Worm (Caenorhabditis elegans) whole organism, L4 larva: Measurements from ENCODE around the gene srx-58.

ENCODE experiments used
- F44E2.7 ChIP-seq: fragments of 200-800 bp; sonication (Bioruptor generic); IDR thresholded peaks from 2 replicates; pipeline ENCODE4 v2.1.2; 2022; ENCODE audit warnings: missing genetic modification characterization, missing compliant biosample characterization
- ZK337.2 ChIP-seq: fragments of 200-800 bp; sonication (Bioruptor generic); IDR thresholded peaks from 2 replicates; pipeline ENCODE4 v1.3.6; 2022; ENCODE audit warnings: missing genetic modification reagents, missing genetic modification characterization, missing compliant biosample characterization
- ama-1 ChIP-seq: fragments of 150-350 bp; optimal IDR thresholded peaks from 2 replicates; lab custom pipeline; 2014; ENCODE audit warnings: inconsistent platforms, mixed read lengths
- ceh-32 ChIP-seq: sonication (generic microtip); optimal IDR thresholded peaks from 2 replicates; lab custom pipeline; 2016; ENCODE audit warnings: mild to moderate bottlenecking, missing genetic modification characterization, missing compliant biosample characterization; ENCODE audit not compliant: poor library complexity
- lin-13 ChIP-seq: fragments of 150-350 bp; optimal IDR thresholded peaks from 2 replicates; lab custom pipeline; 2014; ENCODE audit warnings: missing biosample characterization, missing genetic modification reagents, missing genetic modification characterization
- lsy-2 ChIP-seq, 2 experiments: fragments of 150-350 bp in 1 of 2; sonication (generic microtip) in 1 of 2; optimal IDR thresholded peaks; 2 replicates each; lab custom pipeline; 2014 to 2017; ENCODE audit warnings: missing biosample characterization in 2 of 2, missing genetic modification characterization in 2 of 2
- madf-9 ChIP-seq: fragments of 200-800 bp; sonication (Bioruptor generic); conservative IDR thresholded peaks from 2 replicates; pipeline ENCODE4 v1.3.6; 2022; ENCODE audit warnings: missing genetic modification reagents, missing genetic modification characterization, missing compliant biosample characterization
- nhr-11 ChIP-seq: fragments of 150-350 bp; optimal IDR thresholded peaks from 2 replicates; lab custom pipeline; 2014; ENCODE audit warnings: missing biosample characterization, missing genetic modification characterization
- nhr-28 ChIP-seq: fragments of 150-350 bp; optimal IDR thresholded peaks from 2 replicates; lab custom pipeline; 2014; ENCODE audit warnings: missing biosample characterization, missing genetic modification characterization
- pqm-1 ChIP-seq: sonication (generic microtip); optimal IDR thresholded peaks from 2 replicates; lab custom pipeline; 2017; ENCODE audit warnings: missing biosample characterization, missing genetic modification characterization
- unc-130 ChIP-seq: sonication (generic microtip); optimal IDR thresholded peaks from 2 replicates; lab custom pipeline; 2016; ENCODE audit warnings: missing genetic modification reagents, missing genetic modification characterization, missing compliant biosample characterization
- unc-39 ChIP-seq: sonication (generic microtip); optimal IDR thresholded peaks from 2 replicates; lab custom pipeline; 2017; ENCODE audit warnings: missing biosample characterization, missing genetic modification characterization
- ztf-11 ChIP-seq: fragments of 150-350 bp; optimal IDR thresholded peaks from 2 replicates; lab custom pipeline; 2014; ENCODE audit warnings: missing biosample characterization, missing genetic modification characterization

DNA sequence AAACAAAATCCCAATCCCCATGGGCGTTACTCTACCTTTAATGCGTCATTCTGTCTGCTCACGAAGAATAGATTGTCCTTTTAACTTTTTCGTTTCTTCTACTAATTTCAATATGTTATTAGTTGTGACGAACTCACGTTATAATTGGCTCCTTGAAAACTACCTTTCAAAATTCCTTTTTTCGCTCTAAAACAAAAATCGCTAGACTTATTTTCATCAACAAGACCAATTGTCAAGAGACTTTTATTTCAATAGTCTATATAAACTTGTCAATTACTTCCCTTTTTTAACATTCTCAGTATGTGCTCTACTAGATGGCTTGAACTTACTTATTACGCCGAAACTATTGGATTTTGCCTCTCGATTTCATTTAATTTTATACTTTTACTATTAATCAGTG, 32.3 kb downstream of the srx-58 start, which contains the start of gene str-102:
- TF ChIP-seq lin-13 (GFP tag; lab: Kevin White, UChicago) = no peak
- no peak for TF ChIP-seq nhr-28 (tag; lab: Kevin White, UChicago)
- no peak for TF ChIP-seq F44E2.7 (GFP tag; lab: Robert Waterston, UW)
- TF ChIP-seq nhr-11 (tag; lab: Kevin White, UChicago) = no peak
- TF ChIP-seq ama-1 (lab: Kevin White, UChicago) = no peak
- TF ChIP-seq pqm-1 = no peak
- no peak for TF ChIP-seq madf-9
- TF ChIP-seq ztf-11 (tag; lab: Kevin White, UChicago) = no peak
- no peak for TF ChIP-seq ZK337.2 (GFP tag; lab: Robert Waterston, UW)
- no peak for TF ChIP-seq lsy-2 (tag; optimal IDR thresholded peaks at IDR 0.05; lab: Kevin White, UChicago)
- no peak for TF ChIP-seq unc-130 (GFP tag; lab: Kevin White, UChicago)
- no peak for TF ChIP-seq unc-39 (tag; lab: Kevin White, UChicago)
- no peak for TF ChIP-seq ceh-32 (tag; lab: Kevin White, UChicago)
